Comparison of ENCODE assay signal across 1 fruit fly cellular context in the genomic region with DNA sequence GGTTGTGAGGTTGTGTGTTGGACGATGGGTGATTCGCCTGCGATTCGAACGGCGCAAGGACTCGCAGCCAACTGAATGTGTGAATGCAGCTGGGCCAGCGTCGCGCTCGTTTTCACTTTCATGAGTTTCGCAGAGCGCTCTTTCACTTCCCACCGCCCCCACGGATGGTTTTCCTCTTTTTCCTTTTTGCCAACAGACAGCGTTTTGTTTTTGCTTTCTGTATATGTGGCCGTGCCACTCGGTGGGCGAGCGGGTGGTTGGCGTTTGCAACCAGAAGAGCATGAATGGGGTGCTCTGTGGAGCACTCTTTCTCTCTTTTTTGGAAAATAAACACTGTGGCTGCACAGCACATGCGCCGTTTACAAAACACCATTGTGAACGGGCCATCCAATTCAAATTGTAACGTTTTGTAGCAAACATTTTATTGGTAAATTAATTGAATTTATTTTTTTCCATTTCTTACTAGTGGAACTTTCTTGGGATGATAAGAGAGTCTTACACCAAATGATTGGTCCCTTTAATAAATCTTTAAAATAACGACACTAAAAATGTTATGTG.
TF ChIP-seq lines count a peak whose summit lies in the region.

A gene (minus strand): TSS at position 60 of the 558 bp plus-strand sequence.

TF ChIP-seq in whole organism, embryonic, 481 proteins besides CTCF, POLR2A, EP300 and RAD21 (continued from another document and continues in another):
- TF ChIP-seq CG30431 (GFP tag; optimal IDR thresholded peaks at IDR 0.05; lab: Kevin White, UChicago) (no peak), Ravus (GFP tag; IDR thresholded peaks at IDR 0.05; lab: Robert Waterston, UW) (no peak), danr (GFP tag; IDR thresholded peaks at IDR 0.05; lab: Robert Waterston, UW) (no peak), CG1602 (GFP tag; optimal IDR thresholded peaks at IDR 0.05; lab: Kevin White, UChicago) (no peak), ap (GFP tag; IDR thresholded peaks at IDR 0.05; lab: Robert Waterston, UW) (no peak), CG2712 (tag; optimal IDR thresholded peaks at IDR 0.05; lab: Kevin White, UChicago) (peak; percentile 83), twi (tag; optimal IDR thresholded peaks at IDR 0.05; lab: Kevin White, UChicago) (no peak), dan (GFP tag; IDR thresholded peaks at IDR 0.05; lab: Robert Waterston, UW) (no peak), prd (optimal IDR thresholded peaks at IDR 0.05; lab: Kevin White, UChicago) (no peak), prd (GFP tag; IDR thresholded peaks at IDR 0.05; lab: Robert Waterston, UW) (no peak), CG13287 (GFP tag; IDR thresholded peaks at IDR 0.05; lab: Robert Waterston, UW; ENCODE audit: partially characterized antibody) (no peak), ATbp (GFP tag; optimal IDR thresholded peaks at IDR 0.05; lab: Kevin White, UChicago) (no peak), row (GFP tag; IDR thresholded peaks at IDR 0.05; lab: Robert Waterston, UW) (no peak), chinmo (GFP tag; IDR thresholded peaks at IDR 0.05; lab: Robert Waterston, UW; ENCODE audit: partially characterized antibody) (0 out of 4 replicates have a peak, but pooled peaks have one; percentile 52), Hmr (GFP tag; optimal IDR thresholded peaks at IDR 0.05; lab: Kevin White, UChicago) (no peak), wdn (GFP tag; IDR thresholded peaks at IDR 0.05; lab: Robert Waterston, UW) (no peak), E2f1 (GFP tag; IDR thresholded peaks at IDR 0.05; lab: Robert Waterston, UW) (no peak), grn (GFP tag; optimal IDR thresholded peaks at IDR 0.05; lab: Kevin White, UChicago) (no peak), scrt (GFP tag; optimal IDR thresholded peaks at IDR 0.05; lab: Kevin White, UChicago) (no peak), Mrtf (GFP tag; IDR thresholded peaks at IDR 0.05; lab: Robert Waterston, UW) (no peak), ERR (GFP tag; optimal IDR thresholded peaks at IDR 0.05; lab: Kevin White, UChicago) (no peak), CG7745 (tag; optimal IDR thresholded peaks at IDR 0.05; lab: Kevin White, UChicago) (no peak), eve (GFP tag; optimal IDR thresholded peaks at IDR 0.05; lab: Kevin White, UChicago) (no peak), CG32772 (GFP tag; IDR thresholded peaks at IDR 0.05; lab: Robert Waterston, UW) (no peak), phol (tag; optimal IDR thresholded peaks at IDR 0.05; lab: Kevin White, UChicago) (no peak), CG17359 (tag; optimal IDR thresholded peaks at IDR 0.05; lab: Kevin White, UChicago) (no peak), nau (GFP tag; optimal IDR thresholded peaks at IDR 0.05; lab: Kevin White, UChicago) (no peak), HLH3B (GFP tag; IDR thresholded peaks at IDR 0.05; lab: Robert Waterston, UW) (peak; percentile 18; the same call in 1 of the 2 replicates), Lpt (GFP tag; optimal IDR thresholded peaks at IDR 0.05; lab: Kevin White, UChicago) (no peak), nerfin-2 (GFP tag; IDR thresholded peaks at IDR 0.05; lab: Robert Waterston, UW; ENCODE audit: partially characterized antibody) (no peak), knrl (GFP tag; IDR thresholded peaks at IDR 0.05; lab: Robert Waterston, UW; ENCODE audit: partially characterized antibody) (no peak), CG4282 (GFP tag; optimal IDR thresholded peaks at IDR 0.05; lab: Kevin White, UChicago) (no peak), CG13296 (GFP tag; optimal IDR thresholded peaks at IDR 0.05; lab: Kevin White, UChicago) (no peak), CG6254 (GFP tag; optimal IDR thresholded peaks at IDR 0.05; lab: Kevin White, UChicago) (no peak), E2f2 (GFP tag; IDR thresholded peaks at IDR 0.05; lab: Robert Waterston, UW) (no peak), ssp (GFP tag; IDR thresholded peaks at IDR 0.05; lab: Robert Waterston, UW) (no peak), CG12391 (tag; optimal IDR thresholded peaks at IDR 0.05; lab: Kevin White, UChicago) (no peak), sd (tag; optimal IDR thresholded peaks at IDR 0.05; lab: Kevin White, UChicago) (no peak), mirr (GFP tag; optimal IDR thresholded peaks at IDR 0.05; lab: Kevin White, UChicago) (no peak), CG2199 (GFP tag; IDR thresholded peaks at IDR 0.05; lab: Robert Waterston, UW) (no peak), lmd (GFP tag; IDR thresholded peaks at IDR 0.05; lab: Robert Waterston, UW) (no peak), CG4404 (GFP tag; IDR thresholded peaks at IDR 0.05; lab: Robert Waterston, UW) (no peak), CG32767 (GFP tag; IDR thresholded peaks at IDR 0.05; lab: Robert Waterston, UW) (peak; percentile 48; the same call in 1 of the 2 replicates), Xbp1 (GFP tag; optimal IDR thresholded peaks at IDR 0.05; lab: Kevin White, UChicago) (no peak), crol (GFP tag; IDR thresholded peaks at IDR 0.05; lab: Robert Waterston, UW) (peak; percentile 81), CG7839 (tag; optimal IDR thresholded peaks at IDR 0.05; lab: Kevin White, UChicago) (no peak), CG31388 (GFP tag; optimal IDR thresholded peaks at IDR 0.05; lab: Kevin White, UChicago) (no peak), wor (GFP tag; IDR thresholded peaks at IDR 0.05; lab: Robert Waterston, UW) (no peak), CG12744 (GFP tag; optimal IDR thresholded peaks at IDR 0.05; lab: Kevin White, UChicago) (no peak), ftz-f1 (GFP tag; optimal IDR thresholded peaks at IDR 0.05; lab: Kevin White, UChicago) (no peak), Bgb (GFP tag; IDR thresholded peaks at IDR 0.05; lab: Robert Waterston, UW; ENCODE audit: partially characterized antibody) (peak; percentile 40; the same call in 1 of the 2 replicates), ind (GFP tag; optimal IDR thresholded peaks at IDR 0.05; lab: Kevin White, UChicago) (no peak), tin (GFP tag; optimal IDR thresholded peaks at IDR 0.05; lab: Kevin White, UChicago) (no peak), CG12659 (GFP tag; optimal IDR thresholded peaks at IDR 0.05; lab: Kevin White, UChicago) (no peak), Ssrp (tag; optimal IDR thresholded peaks at IDR 0.05; lab: Kevin White, UChicago) (no peak), CG31441 (GFP tag; IDR thresholded peaks at IDR 0.05; lab: Robert Waterston, UW) (no peak), nmo (GFP tag; optimal IDR thresholded peaks at IDR 0.05; lab: Kevin White, UChicago) (no peak), otp (GFP tag; IDR thresholded peaks at IDR 0.05; lab: Robert Waterston, UW) (no peak), CG7928 (GFP tag; optimal IDR thresholded peaks at IDR 0.05; lab: Kevin White, UChicago) (no peak), ase (GFP tag; IDR thresholded peaks at IDR 0.05; lab: Robert Waterston, UW) (no peak), CG10321 (GFP tag; IDR thresholded peaks at IDR 0.05; lab: Robert Waterston, UW) (no peak), Stat92E (GFP tag; optimal IDR thresholded peaks at IDR 0.05; lab: Kevin White, UChicago) (no peak), CG34224 (GFP tag; IDR thresholded peaks at IDR 0.05; lab: Robert Waterston, UW; ENCODE audit: partially characterized antibody) (no peak), tup (GFP tag; optimal IDR thresholded peaks at IDR 0.05; lab: Kevin White, UChicago) (no peak), klu (GFP tag; IDR thresholded peaks at IDR 0.05; lab: Robert Waterston, UW) (no peak), yki (optimal IDR thresholded peaks at IDR 0.05; lab: Kevin White, UChicago) (no peak), CG7372 (GFP tag; IDR thresholded peaks at IDR 0.05; lab: Robert Waterston, UW) (no peak), CG3407 (GFP tag; optimal IDR thresholded peaks at IDR 0.05; lab: Kevin White, UChicago) (no peak), CG5245 (GFP tag; optimal IDR thresholded peaks at IDR 0.05; lab: Kevin White, UChicago) (no peak), shn (GFP tag; optimal IDR thresholded peaks at IDR 0.05; lab: Kevin White, UChicago) (no peak), CG6175 (GFP tag; IDR thresholded peaks at IDR 0.05; lab: Robert Waterston, UW) (no peak), ci (GFP tag; IDR thresholded peaks at IDR 0.05; lab: Robert Waterston, UW) (0 out of 3 replicates have a peak, but pooled peaks have one; percentile 8), CG15514 (GFP tag; optimal IDR thresholded peaks at IDR 0.05; lab: Kevin White, UChicago) (no peak), so (GFP tag; IDR thresholded peaks at IDR 0.05; lab: Robert Waterston, UW) (0 out of 3 replicates have a peak, but pooled peaks have one; percentile 13), hkb (optimal IDR thresholded peaks at IDR 0.05; lab: Kevin White, UChicago) (no peak), hkb (GFP tag; IDR thresholded peaks at IDR 0.05; lab: Robert Waterston, UW) (no peak), Atf-2 (GFP tag; optimal IDR thresholded peaks at IDR 0.05; lab: Kevin White, UChicago) (no peak), trh (GFP tag; optimal IDR thresholded peaks at IDR 0.05; lab: Kevin White, UChicago) (no peak), dmrt11E (tag; optimal IDR thresholded peaks at IDR 0.05; lab: Kevin White, UChicago) (no peak), Fer1 (GFP tag; optimal IDR thresholded peaks at IDR 0.05; lab: Kevin White, UChicago) (peak; percentile 21), Drgx (GFP tag; IDR thresholded peaks at IDR 0.05; lab: Robert Waterston, UW) (peak; percentile 74), H2.0 (GFP tag; IDR thresholded peaks at IDR 0.05; lab: Robert Waterston, UW) (no peak), hb (GFP tag; IDR thresholded peaks at IDR 0.05; lab: Robert Waterston, UW; ENCODE audit: partially characterized antibody) (no peak), CG43689 (GFP tag; IDR thresholded peaks at IDR 0.05; lab: Robert Waterston, UW) (no peak), bigmax (GFP tag; optimal IDR thresholded peaks at IDR 0.05; lab: Kevin White, UChicago) (no peak), rib (GFP tag; IDR thresholded peaks at IDR 0.05; lab: Robert Waterston, UW) (no peak), tap (tag; optimal IDR thresholded peaks at IDR 0.05; lab: Kevin White, UChicago) (no peak), CG17829 (tag; optimal IDR thresholded peaks at IDR 0.05; lab: Kevin White, UChicago) (no peak), HLHmδ (GFP tag; optimal IDR thresholded peaks at IDR 0.05; lab: Kevin White, UChicago) (no peak), Scr (GFP tag; IDR thresholded peaks at IDR 0.05; lab: Robert Waterston, UW; ENCODE audit: partially characterized antibody) (no peak), bcd (GFP tag; optimal IDR thresholded peaks at IDR 0.05; lab: Kevin White, UChicago) (no peak), CG9817 (tag; optimal IDR thresholded peaks at IDR 0.05; lab: Kevin White, UChicago) (no peak), CG6683 (GFP tag; optimal IDR thresholded peaks at IDR 0.05; lab: Kevin White, UChicago) (no peak), D (optimal IDR thresholded peaks at IDR 0.05; lab: Kevin White, UChicago) (no peak), D (GFP tag; optimal IDR thresholded peaks at IDR 0.05; lab: Kevin White, UChicago) (no peak), Nf-YA (GFP tag; IDR thresholded peaks at IDR 0.05; lab: Robert Waterston, UW) (no peak), HLH4C (GFP tag; IDR thresholded peaks at IDR 0.05; lab: Robert Waterston, UW; ENCODE audit: partially characterized antibody) (no peak), CG3163 (GFP tag; optimal IDR thresholded peaks at IDR 0.05; lab: Kevin White, UChicago) (peak; percentile 89), NC2β (GFP tag; optimal IDR thresholded peaks at IDR 0.05; lab: Kevin White, UChicago) (no peak), CG6813 (GFP tag; optimal IDR thresholded peaks at IDR 0.05; lab: Kevin White, UChicago) (no peak), CG12155 (GFP tag; optimal IDR thresholded peaks at IDR 0.05; lab: Kevin White, UChicago) (no peak), tna (GFP tag; IDR thresholded peaks at IDR 0.05; lab: Robert Waterston, UW; ENCODE audit: partially characterized antibody) (no peak), CG11085 (GFP tag; IDR thresholded peaks at IDR 0.05; lab: Robert Waterston, UW) (0 out of 2 replicates have a peak, but pooled peaks have one; percentile 7), insv (GFP tag; optimal IDR thresholded peaks at IDR 0.05; lab: Kevin White, UChicago) (no peak), zf30C (GFP tag; optimal IDR thresholded peaks at IDR 0.05; lab: Kevin White, UChicago) (no peak), CG1024 (GFP tag; IDR thresholded peaks at IDR 0.05; lab: Robert Waterston, UW) (no peak), D19B (GFP tag; optimal IDR thresholded peaks at IDR 0.05; lab: Kevin White, UChicago) (no peak), CG8388 (GFP tag; optimal IDR thresholded peaks at IDR 0.05; lab: Kevin White, UChicago) (no peak), fd64A (GFP tag; optimal IDR thresholded peaks at IDR 0.05; lab: Kevin White, UChicago) (no peak), seq (GFP tag; IDR thresholded peaks at IDR 0.05; lab: Robert Waterston, UW) (no peak; the same call in 1 of the 2 replicates), Fer3 (tag; optimal IDR thresholded peaks at IDR 0.05; lab: Kevin White, UChicago) (no peak), sna (GFP tag; IDR thresholded peaks at IDR 0.05; lab: Robert Waterston, UW; ENCODE audit: partially characterized antibody) (no peak), CG2889 (GFP tag; IDR thresholded peaks at IDR 0.05; lab: Robert Waterston, UW) (no peak), CG10209 (GFP tag; optimal IDR thresholded peaks at IDR 0.05; lab: Kevin White, UChicago) (no peak), CG12104 (GFP tag; optimal IDR thresholded peaks at IDR 0.05; lab: Kevin White, UChicago) (no peak), CG10366 (GFP tag; IDR thresholded peaks at IDR 0.05; lab: Robert Waterston, UW) (no peak), CG17912 (GFP tag; optimal IDR thresholded peaks at IDR 0.05; lab: Kevin White, UChicago) (no peak), lov (optimal IDR thresholded peaks at IDR 0.05; lab: Kevin White, UChicago) (no peak), lov (GFP tag; IDR thresholded peaks at IDR 0.05; lab: Robert Waterston, UW) (no peak), Atf6 (GFP tag; IDR thresholded peaks at IDR 0.05; lab: Robert Waterston, UW) (peak; percentile 24; the same call in 1 of the 2 replicates), jumu (GFP tag; optimal IDR thresholded peaks at IDR 0.05; lab: Kevin White, UChicago) (no peak), slou (GFP tag; optimal IDR thresholded peaks at IDR 0.05; lab: Kevin White, UChicago) (no peak), zen (tag; optimal IDR thresholded peaks at IDR 0.05; lab: Kevin White, UChicago) (no peak), CG9876 (GFP tag; optimal IDR thresholded peaks at IDR 0.05; lab: Kevin White, UChicago) (no peak), br (optimal IDR thresholded peaks at IDR 0.05; lab: Kevin White, UChicago) (no peak), CG17612 (GFP tag; IDR thresholded peaks at IDR 0.05; lab: Robert Waterston, UW) (no peak), Aef1 (GFP tag; IDR thresholded peaks at IDR 0.05; lab: Robert Waterston, UW) (peak; percentile 29; the same call in 1 of the 3 replicates), CG16779 (GFP tag; IDR thresholded peaks at IDR 0.05; lab: Robert Waterston, UW) (no peak), CG9727 (GFP tag; optimal IDR thresholded peaks at IDR 0.05; lab: Kevin White, UChicago) (no peak), hth (optimal IDR thresholded peaks at IDR 0.05; lab: Kevin White, UChicago) (no peak), CG1647 (GFP tag; optimal IDR thresholded peaks at IDR 0.05; lab: Kevin White, UChicago) (no peak)
